Worm (Caenorhabditis elegans) whole organism, mixed stage, embryonic: Measurements from ENCODE around the gene nep-11.

Experiments used
- M03D4.4 ChIP-seq: sonication (generic microtip); optimal IDR thresholded peaks from 2 replicates; lab custom pipeline; 2017; ENCODE audit warnings: mild to moderate bottlenecking, missing genetic modification characterization, missing compliant biosample characterization
- bed-3 ChIP-seq: fragments of 200-800 bp; sonication (Bioruptor generic); optimal IDR thresholded peaks from 3 replicates; lab custom pipeline; 2018; ENCODE audit warnings: mild to moderate bottlenecking, missing genetic modification characterization, moderate library complexity, missing compliant biosample characterization
- blmp-1 ChIP-seq: fragments of 150-350 bp; optimal IDR thresholded peaks from 2 replicates; lab custom pipeline; 2014; ENCODE audit warnings: missing biosample characterization, missing genetic modification characterization
- ceh-39 ChIP-seq: fragments of 150-350 bp; optimal IDR thresholded peaks from 2 replicates; lab custom pipeline; 2014; ENCODE audit warnings: missing biosample characterization, missing genetic modification characterization
- ceh-83 ChIP-seq: fragments of 200-800 bp; sonication (Bioruptor generic); optimal IDR thresholded peaks from 2 replicates; lab custom pipeline; 2018; ENCODE audit warnings: mild to moderate bottlenecking, missing genetic modification characterization, missing compliant biosample characterization
- ces-1 ChIP-seq: fragments of 150-350 bp; optimal IDR thresholded peaks from 2 replicates; lab custom pipeline; 2014; ENCODE audit warnings: missing biosample characterization, missing genetic modification reagents, missing genetic modification characterization
- cnd-1 ChIP-seq: fragments of 200-800 bp; sonication (Bioruptor generic); optimal IDR thresholded peaks from 2 replicates; lab custom pipeline; 2018; ENCODE audit warnings: mild to moderate bottlenecking, missing genetic modification characterization, missing compliant biosample characterization
- drap-1 ChIP-seq: fragments of 200-800 bp; sonication (Bioruptor generic); optimal IDR thresholded peaks from 3 replicates; lab custom pipeline; 2018; ENCODE audit warnings: mild to moderate bottlenecking, missing genetic modification characterization, missing compliant biosample characterization
- elt-3 ChIP-seq: fragments of 150-350 bp; optimal IDR thresholded peaks from 2 replicates; lab custom pipeline; 2014; ENCODE audit warnings: missing biosample characterization, missing genetic modification characterization
- ham-2 ChIP-seq: fragments of 200-800 bp; sonication (Bioruptor generic); optimal IDR thresholded peaks from 2 replicates; lab custom pipeline; 2018; ENCODE audit warnings: mild to moderate bottlenecking, missing genetic modification characterization, missing compliant biosample characterization
- hlh-1 ChIP-seq: fragments of 150-350 bp; optimal IDR thresholded peaks from 2 replicates; lab custom pipeline; 2014; ENCODE audit warnings: missing biosample characterization, missing genetic modification reagents, missing genetic modification characterization
- lin-32 ChIP-seq: fragments of 200-800 bp; sonication (Bioruptor generic); optimal IDR thresholded peaks from 2 replicates; lab custom pipeline; 2018; ENCODE audit warnings: mild to moderate bottlenecking, missing genetic modification characterization, missing compliant biosample characterization
- lsy-2 ChIP-seq: fragments of 150-350 bp; optimal IDR thresholded peaks from 2 replicates; lab custom pipeline; 2014; ENCODE audit warnings: missing biosample characterization, missing genetic modification characterization
- mab-5 ChIP-seq: fragments of 150-350 bp; optimal IDR thresholded peaks from 2 replicates; lab custom pipeline; 2014; ENCODE audit warnings: missing biosample characterization, missing genetic modification characterization
- mep-1 ChIP-seq: fragments of 150-350 bp; optimal IDR thresholded peaks from 2 replicates; lab custom pipeline; 2017; ENCODE audit warnings: missing biosample characterization, missing genetic modification reagents, missing genetic modification characterization, inconsistent platforms
- mls-2 ChIP-seq: sonication (generic microtip); optimal IDR thresholded peaks from 2 replicates; lab custom pipeline; 2016; ENCODE audit warnings: mild to moderate bottlenecking, missing genetic modification characterization, moderate library complexity, missing compliant biosample characterization
- nhr-2 ChIP-seq: fragments of 150-350 bp; optimal IDR thresholded peaks from 2 replicates; lab custom pipeline; 2014; ENCODE audit warnings: missing biosample characterization, missing genetic modification characterization
- nhr-237 ChIP-seq: fragments of 150-350 bp; optimal IDR thresholded peaks from 2 replicates; lab custom pipeline; 2014; ENCODE audit warnings: missing biosample characterization, missing genetic modification characterization
- nhr-28 ChIP-seq: fragments of 150-350 bp; optimal IDR thresholded peaks from 2 replicates; lab custom pipeline; 2014; ENCODE audit warnings: missing biosample characterization, missing genetic modification characterization
- nhr-76 ChIP-seq: sonication (generic microtip); optimal IDR thresholded peaks from 2 replicates; lab custom pipeline; 2017; ENCODE audit warnings: missing biosample characterization, missing genetic modification characterization
- pha-4 ChIP-seq: fragments of 150-350 bp; optimal IDR thresholded peaks from 2 replicates; lab custom pipeline; 2018; ENCODE audit warnings: missing biosample characterization, missing genetic modification reagents, missing genetic modification characterization
- sem-2 ChIP-seq: fragments of 200-800 bp; sonication (Bioruptor generic); optimal IDR thresholded peaks from 2 replicates; lab custom pipeline; 2018; ENCODE audit warnings: mild to moderate bottlenecking, missing genetic modification characterization, missing compliant biosample characterization
- snpc-4 ChIP-seq: fragments of 150-350 bp; optimal IDR thresholded peaks from 2 replicates; lab custom pipeline; 2014; ENCODE audit warnings: missing biosample characterization, missing genetic modification characterization
- sptf-1 ChIP-seq: sonication (generic microtip); optimal IDR thresholded peaks from 2 replicates; lab custom pipeline; 2017; ENCODE audit warnings: mild to moderate bottlenecking, missing genetic modification characterization, moderate library complexity, missing compliant biosample characterization
- tbx-8 ChIP-seq: fragments of 200-800 bp; sonication (Bioruptor generic); optimal IDR thresholded peaks from 2 replicates; lab custom pipeline; 2018; ENCODE audit warnings: mild to moderate bottlenecking, missing genetic modification characterization, moderate library complexity, missing compliant biosample characterization
- unc-120 ChIP-seq: sonication (generic microtip); optimal IDR thresholded peaks from 2 replicates; lab custom pipeline; 2017; ENCODE audit warnings: missing genetic modification characterization, missing compliant biosample characterization; ENCODE audit not compliant: poor library complexity, severe bottlenecking
- unc-62 ChIP-seq: fragments of 150-350 bp; optimal IDR thresholded peaks from 2 replicates; lab custom pipeline; 2014; ENCODE audit warnings: missing biosample characterization, missing genetic modification reagents, missing genetic modification characterization
- zip-8 ChIP-seq: fragments of 150-350 bp; optimal IDR thresholded peaks from 2 replicates; lab custom pipeline; 2014; ENCODE audit warnings: missing biosample characterization, missing genetic modification characterization
- ztf-11 ChIP-seq: fragments of 150-350 bp; optimal IDR thresholded peaks from 2 replicates; lab custom pipeline; 2014; ENCODE audit warnings: missing biosample characterization, missing genetic modification characterization

nep-11 gene

DNA sequence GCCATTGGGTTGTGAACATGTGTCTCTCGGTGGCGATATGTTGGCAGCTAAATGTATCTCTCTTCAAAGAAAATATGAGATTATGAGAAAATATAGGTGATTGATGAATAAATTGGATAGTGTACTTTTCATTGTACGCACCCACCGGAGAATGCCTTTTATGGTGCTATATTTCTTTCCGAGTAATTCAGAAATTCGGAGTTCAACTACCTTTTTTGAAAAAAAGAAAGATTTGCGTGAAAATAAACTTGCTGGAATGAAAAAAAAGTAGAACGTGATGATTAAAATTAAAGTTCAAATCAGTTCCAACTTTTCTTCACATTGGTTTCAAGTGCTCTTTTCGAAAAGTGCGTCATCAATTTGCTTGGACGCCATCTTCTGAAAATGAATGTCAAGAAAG is 21.8 kb downstream of the nep-11 start, which contains the start of gene nep-8:
TSS of gene nep-8 (plus strand) at position 301 of the 400 bp plus-strand sequence.
- TF ChIP-seq bed-3 (GFP tag; lab: Kevin White, UChicago): no peak
- no peak for TF ChIP-seq pha-4 (tag; lab: Kevin White, UChicago)
- TF ChIP-seq blmp-1: no peak

DNA sequence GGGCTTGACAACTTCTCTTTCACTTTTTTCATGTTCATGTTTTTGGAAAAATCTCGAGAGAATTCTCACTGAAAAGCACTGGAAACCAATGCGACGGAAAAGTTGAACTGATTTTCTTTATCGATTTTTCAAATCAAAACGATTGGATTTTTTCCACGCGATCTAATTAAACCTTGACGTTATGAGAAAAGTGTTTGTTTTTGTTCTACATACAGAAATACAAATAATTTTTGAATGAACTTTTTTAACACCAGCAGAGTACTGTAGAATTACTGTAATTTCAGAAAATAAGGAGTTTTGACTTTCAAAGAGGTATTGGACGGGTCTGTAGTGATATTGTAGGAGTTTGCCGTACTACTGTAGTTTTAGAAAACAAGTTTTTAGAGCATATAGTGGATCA is 22.5 kb downstream of the nep-11 start, which contains the start of gene nep-10:
TSS of gene nep-10 (minus strand) at position 101 of the 400 bp plus-strand sequence.
- no peak for TF ChIP-seq hlh-1 (tag; lab: Kevin White, UChicago)
- TF ChIP-seq ceh-39 (tag; lab: Kevin White, UChicago): no peak
- no peak for TF ChIP-seq pha-4 (tag; lab: Kevin White, UChicago)
- no peak for TF ChIP-seq drap-1
- no peak for TF ChIP-seq nhr-237 (tag; lab: Kevin White, UChicago)
- no peak for TF ChIP-seq snpc-4
- no peak for TF ChIP-seq mls-2 (tag; lab: Kevin White, UChicago)
- no peak for TF ChIP-seq cnd-1 (tag; lab: Kevin White, UChicago)
- TF ChIP-seq nhr-28 (tag; lab: Kevin White, UChicago): no peak
- TF ChIP-seq bed-3 (GFP tag; lab: Kevin White, UChicago): no peak
- TF ChIP-seq unc-120 (tag; lab: Kevin White, UChicago): no peak
- TF ChIP-seq sem-2: no peak
- TF ChIP-seq nhr-76: no peak
- no peak for TF ChIP-seq nhr-2 (tag; lab: Kevin White, UChicago)
- TF ChIP-seq ham-2: no peak

DNA sequence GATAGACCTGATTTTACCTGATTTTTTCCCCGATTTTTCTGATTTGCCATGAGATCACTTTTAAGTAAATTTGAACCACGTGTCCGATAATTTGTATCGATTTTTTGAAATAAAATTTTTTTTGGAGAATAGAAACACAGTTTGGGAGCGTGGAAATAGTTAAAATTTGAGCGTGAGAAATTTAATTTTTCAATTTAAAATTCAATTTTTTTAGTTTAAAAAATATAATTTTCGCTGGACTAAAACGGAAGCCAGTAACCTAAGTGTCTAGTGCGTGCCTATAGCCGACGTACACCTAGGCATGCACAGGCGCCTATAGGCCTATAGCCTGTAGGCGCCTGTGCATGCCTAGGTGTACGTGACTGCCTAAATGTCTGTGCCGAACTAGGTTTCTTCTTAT is 26.1 kb downstream of the nep-11 start, which contains the start of gene nep-9:
TSS of gene nep-9 (minus strand) at position 101 of the 400 bp plus-strand sequence.
- TF ChIP-seq drap-1 (no peak), zip-8 (no peak), mls-2 (tag; lab: Kevin White, UChicago) (no peak), bed-3 (GFP tag; lab: Kevin White, UChicago) (no peak), nhr-237 (tag; lab: Kevin White, UChicago) (no peak), lsy-2 (tag; lab: Kevin White, UChicago) (no peak), ham-2 (no peak), ceh-83 (GFP tag; lab: Kevin White, UChicago) (no peak), mab-5 (tag; lab: Kevin White, UChicago) (no peak), sptf-1 (no peak), ces-1 (no peak), cnd-1 (tag; lab: Kevin White, UChicago) (no peak), ztf-11 (tag; lab: Kevin White, UChicago) (no peak), unc-62 (no peak), mep-1 (tag; lab: Kevin White, UChicago) (no peak), nhr-76 (no peak), nhr-28 (tag; lab: Kevin White, UChicago) (no peak), tbx-8 (no peak)

DNA sequence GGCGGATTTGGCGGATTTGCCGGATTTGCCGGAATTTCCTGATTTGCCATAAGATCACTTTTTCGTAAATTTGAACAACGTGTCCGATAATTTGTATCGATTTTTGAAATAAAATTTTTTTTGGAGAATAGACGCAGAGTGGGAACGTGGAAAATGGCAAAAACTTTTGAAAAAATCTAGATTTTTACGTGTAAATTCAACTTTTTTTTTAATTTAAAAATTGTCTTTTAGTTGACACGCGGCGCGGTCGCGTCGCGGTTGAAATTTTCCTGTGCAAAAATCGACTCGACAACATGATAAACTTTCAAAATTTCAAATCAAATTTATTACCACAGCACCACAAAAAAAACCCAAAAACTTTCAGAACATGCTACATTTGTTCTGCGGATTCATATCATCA is 29.8 kb downstream of the nep-11 start, which contains the start of gene nep-20:
TSS of gene nep-20 (minus strand) at position 101 of the 400 bp plus-strand sequence.
- no peak for TF ChIP-seq zip-8
- no peak for TF ChIP-seq sem-2
- no peak for TF ChIP-seq tbx-8

DNA sequence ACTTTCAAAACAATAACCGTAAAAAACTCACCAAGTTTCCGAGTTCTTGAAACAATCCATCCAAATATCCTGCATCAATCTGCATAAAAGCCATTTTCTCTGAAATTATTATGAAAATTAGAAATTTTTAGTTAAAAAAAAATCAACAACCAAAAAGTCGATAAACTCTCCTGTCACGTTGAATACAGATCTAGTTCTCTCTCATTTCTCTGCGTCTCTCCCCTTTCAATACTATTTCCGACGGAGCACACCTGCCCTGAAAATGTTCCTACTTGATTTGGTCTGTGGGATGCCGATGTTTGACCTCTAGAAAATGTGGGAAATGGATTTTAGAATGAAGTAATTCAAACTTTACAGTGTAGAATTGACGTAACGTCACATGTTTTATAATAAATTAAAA is 37.8 kb downstream of the nep-11 start, which contains the start of gene T06D4.6:
TSS of gene T06D4.6 (minus strand) at position 101 of the 400 bp plus-strand sequence.
- TF ChIP-seq nhr-237 (tag; lab: Kevin White, UChicago) (no peak), ham-2 (no peak), lsy-2 (tag; lab: Kevin White, UChicago) (no peak)

DNA sequence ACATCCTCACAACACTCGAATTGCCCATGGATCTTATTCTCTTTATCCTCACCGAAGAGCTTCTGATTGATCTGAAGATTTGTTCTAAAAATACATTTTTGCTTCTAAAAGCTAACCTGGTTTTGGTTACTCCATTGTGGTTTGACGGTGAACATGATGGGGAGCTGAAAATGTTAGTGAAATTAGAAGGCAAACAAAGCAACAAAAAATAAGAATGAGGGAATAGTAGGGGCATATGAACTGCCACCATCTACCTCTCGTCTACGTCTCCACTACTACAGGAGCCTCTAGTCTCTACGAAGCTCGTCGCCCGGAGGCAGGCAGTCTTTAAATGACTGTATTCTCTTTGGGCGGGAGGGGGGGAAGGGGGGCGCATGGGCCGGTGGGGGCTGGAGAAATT is 39.6 kb downstream of the nep-11 start, which contains the start of gene T06D4.2:
TSS of gene T06D4.2 (minus strand) at position 170 of the 400 bp plus-strand sequence.
- TF ChIP-seq bed-3 (GFP tag; lab: Kevin White, UChicago): no peak

DNA sequence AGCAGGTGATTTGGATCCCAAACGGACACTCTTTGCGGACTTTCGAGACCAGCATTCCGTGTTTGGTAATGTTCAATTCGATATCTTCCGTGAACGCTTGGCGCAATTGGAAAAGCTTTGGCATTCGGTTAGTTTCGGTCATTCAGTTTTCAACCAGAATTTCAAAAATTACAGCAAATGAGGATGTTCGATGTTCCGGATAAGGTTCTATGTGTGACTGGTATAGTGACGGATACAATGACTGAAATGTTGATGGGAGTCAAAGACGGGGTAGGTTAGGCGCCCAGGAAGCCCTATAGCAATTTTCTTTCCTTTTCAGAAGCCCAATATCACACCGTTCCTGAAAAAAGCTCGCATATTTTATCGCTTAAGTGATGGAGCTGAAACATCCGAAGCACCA is 42.2 kb downstream of the nep-11 start:
- TF ChIP-seq nhr-2 (tag; lab: Kevin White, UChicago) (no peak), nhr-76 (no peak), ham-2 (no peak)
- TF ChIP-seq, all 35 proteins: peak for 0

DNA sequence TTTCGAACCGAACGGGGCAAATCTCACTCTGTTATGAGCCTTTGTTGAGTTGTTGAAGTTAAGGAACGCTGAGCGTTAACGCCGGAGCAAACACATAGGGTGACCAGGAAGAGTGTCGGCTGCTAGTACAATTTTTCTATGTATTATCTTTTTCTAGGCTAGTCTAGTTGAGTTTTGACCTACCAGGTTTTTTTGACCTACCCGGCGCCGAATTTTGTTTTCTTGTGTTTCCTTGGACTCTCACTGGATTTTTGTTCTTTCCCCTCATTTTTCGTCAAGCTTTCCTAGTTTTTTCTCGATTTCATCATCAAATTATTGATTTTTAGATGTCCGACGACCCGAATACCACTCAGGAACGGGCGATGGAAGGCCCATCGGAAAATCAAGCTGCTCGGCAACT is 43.8 kb downstream of the nep-11 start, which contains the start of gene T06D4.1:
TSS of gene T06D4.1 (plus strand) at position 321 of the 400 bp plus-strand sequence.
- TF ChIP-seq blmp-1: no peak
- no peak for TF ChIP-seq unc-120 (tag; lab: Kevin White, UChicago)
- no peak for TF ChIP-seq ces-1
- no peak for TF ChIP-seq bed-3 (GFP tag; lab: Kevin White, UChicago)
- TF ChIP-seq tbx-8: no peak
- no peak for TF ChIP-seq M03D4.4
- no peak for TF ChIP-seq elt-3 (tag; lab: Kevin White, UChicago)
- TF ChIP-seq sem-2: no peak
- no peak for TF ChIP-seq ztf-11 (tag; lab: Kevin White, UChicago)
- no peak for TF ChIP-seq ceh-39 (tag; lab: Kevin White, UChicago)
- TF ChIP-seq snpc-4: no peak
- TF ChIP-seq sptf-1: no peak
- no peak for TF ChIP-seq cnd-1 (tag; lab: Kevin White, UChicago)
- no peak for TF ChIP-seq lin-32
